Worm (Caenorhabditis elegans) whole organism, late embryonic: Measurements from ENCODE around the gene T09A12.1.

Source experiments
- C08G9.2 ChIP-seq: sonication (generic microtip); optimal IDR thresholded peaks from 2 replicates; lab custom pipeline; 2016; ENCODE audit warnings: mild to moderate bottlenecking, missing genetic modification characterization, moderate library complexity, missing compliant biosample characterization
- C38D4.7 ChIP-seq: fragments of 200-800 bp; sonication (Bioruptor generic); optimal IDR thresholded peaks from 2 replicates; lab custom pipeline; 2018; ENCODE audit warnings: mild to moderate bottlenecking, missing genetic modification characterization, moderate library complexity, missing compliant biosample characterization
- F13H6.1 ChIP-seq: sonication (generic microtip); optimal IDR thresholded peaks from 2 replicates; lab custom pipeline; 2016; ENCODE audit warnings: missing genetic modification characterization, missing compliant biosample characterization
- K02D7.2 ChIP-seq: sonication (generic microtip); optimal IDR thresholded peaks from 2 replicates; lab custom pipeline; 2017; ENCODE audit warnings: mild to moderate bottlenecking, missing genetic modification characterization, missing compliant biosample characterization
- T23F11.4 ChIP-seq: fragments of 200-800 bp; sonication (Bioruptor generic); optimal IDR thresholded peaks from 2 replicates; lab custom pipeline; 2018; ENCODE audit warnings: mild to moderate bottlenecking, missing genetic modification characterization, missing compliant biosample characterization
- Y22D7AL.16 ChIP-seq: sonication (generic microtip); optimal IDR thresholded peaks from 2 replicates; lab custom pipeline; 2016; ENCODE audit warnings: missing genetic modification characterization, missing compliant biosample characterization
- ceh-14 ChIP-seq: sonication (generic microtip); optimal IDR thresholded peaks from 2 replicates; lab custom pipeline; 2016; ENCODE audit warnings: missing genotype, missing genetic modification characterization, missing compliant biosample characterization
- ceh-18 ChIP-seq: sonication (generic microtip); optimal IDR thresholded peaks from 2 replicates; lab custom pipeline; 2016; ENCODE audit warnings: missing genetic modification characterization, missing compliant biosample characterization
- ceh-2 ChIP-seq: sonication (generic microtip); optimal IDR thresholded peaks from 2 replicates; lab custom pipeline; 2016; ENCODE audit warnings: missing genotype, missing genetic modification characterization, missing compliant biosample characterization
- ceh-31 ChIP-seq: sonication (generic microtip); optimal IDR thresholded peaks from 2 replicates; lab custom pipeline; 2016; ENCODE audit warnings: missing genetic modification characterization, missing compliant biosample characterization
- ceh-34 ChIP-seq: sonication (generic microtip); optimal IDR thresholded peaks from 2 replicates; lab custom pipeline; 2016; ENCODE audit warnings: mild to moderate bottlenecking, missing genetic modification characterization, missing compliant biosample characterization
- ceh-6 ChIP-seq: fragments of 200-800 bp; sonication (Bioruptor generic); optimal IDR thresholded peaks from 2 replicates; lab custom pipeline; 2018; ENCODE audit warnings: mild to moderate bottlenecking, missing genetic modification characterization, missing compliant biosample characterization
- che-1 ChIP-seq: sonication (generic microtip); optimal IDR thresholded peaks from 2 replicates; lab custom pipeline; 2016; ENCODE audit warnings: mild to moderate bottlenecking, missing genetic modification characterization, missing compliant biosample characterization
- dve-1 ChIP-seq: sonication (generic microtip); optimal IDR thresholded peaks from 2 replicates; lab custom pipeline; 2017; ENCODE audit warnings: antibody characterized with exemption, mild to moderate bottlenecking, missing genetic modification characterization, missing compliant biosample characterization
- elt-2 ChIP-seq: sonication (generic microtip); optimal IDR thresholded peaks from 2 replicates; lab custom pipeline; 2016; ENCODE audit warnings: missing genetic modification reagents, missing genetic modification characterization, missing compliant biosample characterization
- elt-4 ChIP-seq: sonication (generic microtip); optimal IDR thresholded peaks from 2 replicates; lab custom pipeline; 2016; ENCODE audit warnings: missing genetic modification characterization, missing compliant biosample characterization
- ets-4 ChIP-seq: sonication (generic microtip); optimal IDR thresholded peaks from 2 replicates; lab custom pipeline; 2016; ENCODE audit warnings: missing genetic modification characterization, missing compliant biosample characterization
- fax-1 ChIP-seq: sonication (generic microtip); optimal IDR thresholded peaks from 2 replicates; lab custom pipeline; 2016; ENCODE audit warnings: missing genotype, missing genetic modification characterization, missing compliant biosample characterization
- fkh-10 ChIP-seq: fragments of 150-350 bp; optimal IDR thresholded peaks from 2 replicates; lab custom pipeline; 2014; ENCODE audit warnings: missing biosample characterization, missing genetic modification reagents, missing genetic modification characterization
- hlh-15 ChIP-seq: sonication (generic microtip); optimal IDR thresholded peaks from 2 replicates; lab custom pipeline; 2016; ENCODE audit warnings: missing genetic modification characterization, missing compliant biosample characterization
- hlh-30 ChIP-seq: sonication (generic microtip); optimal IDR thresholded peaks from 2 replicates; lab custom pipeline; 2017; ENCODE audit warnings: antibody characterized with exemption, missing genetic modification characterization, missing compliant biosample characterization; ENCODE audit not compliant: insufficient read depth
- hlh-6 ChIP-seq: sonication (generic microtip); optimal IDR thresholded peaks from 2 replicates; lab custom pipeline; 2016; ENCODE audit warnings: missing genotype, missing genetic modification characterization, missing compliant biosample characterization
- hlh-8 ChIP-seq: sonication (generic microtip); optimal IDR thresholded peaks from 2 replicates; lab custom pipeline; 2016; ENCODE audit warnings: missing genotype, missing genetic modification characterization, missing compliant biosample characterization
- mec-3 ChIP-seq: sonication (generic microtip); optimal IDR thresholded peaks from 2 replicates; lab custom pipeline; 2016; ENCODE audit warnings: borderline replicate concordance, missing genetic modification characterization, missing compliant biosample characterization
- nfya-1 ChIP-seq: sonication (generic microtip); optimal IDR thresholded peaks from 2 replicates; lab custom pipeline; 2017; ENCODE audit warnings: missing genetic modification characterization, mild to moderate bottlenecking, missing compliant biosample characterization, antibody characterized with exemption, moderate library complexity
- odd-2 ChIP-seq: sonication (generic microtip); optimal IDR thresholded peaks from 2 replicates; lab custom pipeline; 2017; ENCODE audit warnings: antibody characterized with exemption, mild to moderate bottlenecking, missing genetic modification characterization, missing compliant biosample characterization
- pag-3 ChIP-seq: sonication (generic microtip); optimal IDR thresholded peaks from 2 replicates; lab custom pipeline; 2016; ENCODE audit warnings: missing compliant biosample characterization, missing genetic modification characterization, borderline replicate concordance
- pax-1 ChIP-seq: fragments of 150-350 bp; optimal IDR thresholded peaks from 2 replicates; lab custom pipeline; 2014; ENCODE audit warnings: missing biosample characterization, missing genetic modification characterization
- pqm-1 ChIP-seq: sonication (generic microtip); optimal IDR thresholded peaks from 2 replicates; lab custom pipeline; 2016; ENCODE audit warnings: missing genetic modification characterization, missing compliant biosample characterization
- pros-1 ChIP-seq: fragments of 150-350 bp; optimal IDR thresholded peaks from 2 replicates; lab custom pipeline; 2014; ENCODE audit warnings: missing biosample characterization, missing genetic modification reagents, missing genetic modification characterization
- ref-2 ChIP-seq: sonication (generic microtip); optimal IDR thresholded peaks from 2 replicates; lab custom pipeline; 2016; ENCODE audit warnings: missing genetic modification characterization, missing compliant biosample characterization
- rnt-1 ChIP-seq: sonication (generic microtip); optimal IDR thresholded peaks from 2 replicates; lab custom pipeline; 2016; ENCODE audit warnings: missing genetic modification characterization, missing compliant biosample characterization
- sdc-2 ChIP-seq: sonication (generic microtip); optimal IDR thresholded peaks from 2 replicates; lab custom pipeline; 2016; ENCODE audit warnings: missing genotype, missing genetic modification characterization, missing compliant biosample characterization
- tbx-2 ChIP-seq: sonication (generic microtip); optimal IDR thresholded peaks from 2 replicates; lab custom pipeline; 2016; ENCODE audit warnings: missing genetic modification characterization, missing compliant biosample characterization
- tbx-7 ChIP-seq: sonication (generic microtip); optimal IDR thresholded peaks from 2 replicates; lab custom pipeline; 2016; ENCODE audit warnings: missing genotype, missing genetic modification characterization, missing compliant biosample characterization
- ttx-3 ChIP-seq: sonication (generic microtip); optimal IDR thresholded peaks from 2 replicates; lab custom pipeline; 2016; ENCODE audit warnings: missing genetic modification reagents, missing genetic modification characterization, missing compliant biosample characterization
- unc-3 ChIP-seq, 2 experiments: fragments of 200-800 bp in 1 of 2; sonication (Bioruptor generic) in 1 of 2; sonication (generic microtip) in 1 of 2; conservative IDR thresholded peaks in 1 of 2; optimal IDR thresholded peaks in 1 of 2; 2 replicates each; pipeline versions ENCODE4 v1.3.6 to Lab custom; 2016 to 2022; ENCODE audit warnings: missing compliant biosample characterization in 2 of 2, missing genetic modification characterization in 2 of 2, missing genetic modification reagents in 1 of 2
- unc-55 ChIP-seq: sonication (generic microtip); optimal IDR thresholded peaks from 2 replicates; lab custom pipeline; 2017; ENCODE audit warnings: missing biosample characterization, missing genetic modification reagents, missing genetic modification characterization
- unc-86 ChIP-seq: sonication (generic microtip); optimal IDR thresholded peaks from 2 replicates; lab custom pipeline; 2016; ENCODE audit warnings: missing genetic modification characterization, missing compliant biosample characterization
- zip-5 ChIP-seq: sonication (generic microtip); optimal IDR thresholded peaks from 2 replicates; lab custom pipeline; 2016; ENCODE audit warnings: missing genetic modification characterization, missing compliant biosample characterization
- ztf-16 ChIP-seq: sonication (generic microtip); optimal IDR thresholded peaks from 2 replicates; lab custom pipeline; 2017; ENCODE audit warnings: missing genetic modification characterization, missing compliant biosample characterization

T09A12.1 gene

ce11 chrIV:8229523-8229922, 14.7 kb upstream of the T09A12.1 start:
- TF ChIP-seq C38D4.7 (GFP tag; lab: Kevin White, UChicago) (no peak), tbx-2 (tag; lab: Kevin White, UChicago) (peak; percentile 34), F13H6.1 (tag; lab: Kevin White, UChicago) (peak; percentile 60), ztf-16 (tag; lab: Kevin White, UChicago) (no peak), ceh-14 (tag; lab: Kevin White, UChicago) (no peak), fkh-10 (no peak), elt-2 (tag; lab: Kevin White, UChicago) (peak; percentile 10), K02D7.2 (no peak), ceh-18 (tag; lab: Kevin White, UChicago) (peak; percentile 58), T23F11.4 (no peak), unc-55 (GFP tag; lab: Kevin White, UChicago) (peak; percentile 38), pros-1 (no peak), ets-4 (peak; percentile 21), pqm-1 (tag; lab: Kevin White, UChicago) (peak; percentile 77), hlh-6 (tag; lab: Kevin White, UChicago) (peak; percentile 37), ttx-3 (no peak), zip-5 (no peak), dve-1 (tag; lab: Kevin White, UChicago) (peak; percentile 63), C08G9.2 (no peak), ceh-34 (tag; lab: Kevin White, UChicago) (peak; percentile 63), nfya-1 (tag; lab: Kevin White, UChicago) (peak; percentile 19), pag-3 (no peak), rnt-1 (peak; percentile 12), odd-2 (tag; lab: Kevin White, UChicago) (no peak), mec-3 (no peak), elt-4 (no peak), pax-1 (no peak), ceh-6 (GFP tag; lab: Kevin White, UChicago) (no peak), unc-86 (tag; lab: Kevin White, UChicago) (no peak), ceh-2 (peak; percentile 36)

DNA sequence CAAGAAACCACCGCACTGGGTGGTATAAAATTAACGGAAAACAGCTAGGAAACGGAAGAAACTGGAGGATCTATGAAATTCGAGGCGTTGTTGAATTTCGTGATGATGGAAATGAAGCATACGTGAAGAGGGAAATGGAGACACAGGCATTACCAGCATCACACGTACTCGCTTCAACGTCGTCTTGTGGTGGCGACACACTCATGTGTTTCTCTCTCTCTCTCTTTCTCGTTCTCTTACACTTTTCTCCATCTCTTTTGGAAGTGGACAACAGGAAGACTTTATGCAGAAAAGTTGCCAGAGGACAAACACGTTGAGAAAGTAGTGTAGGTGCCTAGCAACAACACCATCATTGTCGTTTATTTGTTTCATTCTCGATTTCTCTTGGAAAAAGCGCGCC, 11.8 kb upstream of the T09A12.1 start:
- TF ChIP-seq tbx-2 (tag; lab: Kevin White, UChicago), result peak; percentile 12
- TF ChIP-seq F13H6.1 (tag; lab: Kevin White, UChicago), result peak; percentile 16
- peak; percentile 41 for TF ChIP-seq ceh-18 (tag; lab: Kevin White, UChicago)
- TF ChIP-seq ceh-34 (tag; lab: Kevin White, UChicago), result peak; percentile 53
- TF ChIP-seq hlh-8 (tag; lab: Kevin White, UChicago), result no peak
- TF ChIP-seq pax-1, result no peak
- no peak for TF ChIP-seq pqm-1 (tag; lab: Kevin White, UChicago)
- TF ChIP-seq hlh-30 (tag; lab: Kevin White, UChicago), result peak; percentile 74
- no peak for TF ChIP-seq elt-4
- peak; percentile 26 for TF ChIP-seq ceh-31 (tag; lab: Kevin White, UChicago)
- TF ChIP-seq tbx-7 (tag; lab: Kevin White, UChicago), result no peak
- no peak for TF ChIP-seq unc-86 (tag; lab: Kevin White, UChicago)
- TF ChIP-seq fax-1 (tag; lab: Kevin White, UChicago), result no peak
- TF ChIP-seq unc-3 (GFP tag; conservative IDR thresholded peaks at IDR 0.05; lab: Robert Waterston, UW), result 0 out of 2 replicates have a peak, but pooled peaks have one; percentile 15
- TF ChIP-seq unc-3 (tag; optimal IDR thresholded peaks at IDR 0.05; lab: Kevin White, UChicago), result no peak
- TF ChIP-seq sdc-2 (tag; lab: Kevin White, UChicago), result no peak
- no peak for TF ChIP-seq che-1
- no peak for TF ChIP-seq fkh-10

DNA sequence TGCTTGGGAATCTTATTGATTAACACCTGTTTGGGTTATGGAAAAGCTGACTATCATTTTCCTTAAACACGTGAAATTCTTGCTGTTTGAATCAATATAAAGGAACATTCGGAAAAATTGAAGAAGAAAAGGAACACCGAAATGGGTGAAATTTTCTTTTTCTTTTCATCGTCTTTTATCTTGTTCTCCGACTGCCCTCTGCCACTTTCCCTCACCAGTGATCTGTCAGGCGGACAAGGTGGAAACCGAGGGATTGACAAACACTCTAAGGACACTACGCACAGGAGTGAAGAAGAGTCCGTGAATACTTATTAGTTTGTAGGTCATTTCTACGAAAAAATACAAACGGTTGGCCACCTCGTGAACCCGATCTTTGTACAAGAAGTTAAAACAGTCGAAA, 10.9 kb upstream of the T09A12.1 start:
- no peak for TF ChIP-seq ztf-16 (tag; lab: Kevin White, UChicago)
- no peak for TF ChIP-seq ref-2 (tag; lab: Kevin White, UChicago)
- no peak for TF ChIP-seq rnt-1
- no peak for TF ChIP-seq Y22D7AL.16
- no peak for TF ChIP-seq ceh-34 (tag; lab: Kevin White, UChicago)
- no peak for TF ChIP-seq hlh-15
- TF ChIP-seq che-1, result no peak
- TF ChIP-seq, all 69 proteins: peak for 0
